Worm (Caenorhabditis elegans) whole organism, L3 larva: ENCODE results near the gene F13B12.1.

Source experiments
- ama-1 ChIP-seq: fragments of 150-350 bp; optimal IDR thresholded peaks from 2 replicates; lab custom pipeline; 2018
- fkh-2 ChIP-seq: fragments of 150-350 bp; optimal IDR thresholded peaks from 2 replicates; lab custom pipeline; 2014; ENCODE audit warnings: missing biosample characterization, missing genetic modification reagents, missing genetic modification characterization
- jun-1 ChIP-seq: fragments of 150-350 bp; optimal IDR thresholded peaks from 2 replicates; lab custom pipeline; 2014; ENCODE audit warnings: missing biosample characterization, missing genetic modification reagents, missing genetic modification characterization
- nfya-1 ChIP-seq: sonication (generic microtip); optimal IDR thresholded peaks from 2 replicates; lab custom pipeline; 2017; ENCODE audit warnings: missing genetic modification characterization, mild to moderate bottlenecking, missing compliant biosample characterization, antibody characterized with exemption, moderate library complexity; ENCODE audit not compliant: insufficient read depth
- nhr-23 ChIP-seq: fragments of 150-350 bp; optimal IDR thresholded peaks from 2 replicates; lab custom pipeline; 2014; ENCODE audit warnings: missing biosample characterization, missing genetic modification reagents, missing genetic modification characterization
- nhr-28 ChIP-seq: fragments of 150-350 bp; optimal IDR thresholded peaks from 2 replicates; lab custom pipeline; 2014; ENCODE audit warnings: missing biosample characterization, missing genetic modification characterization
- nhr-43 ChIP-seq: sonication (generic microtip); optimal IDR thresholded peaks from 2 replicates; lab custom pipeline; 2016; ENCODE audit warnings: mild to moderate bottlenecking, missing genetic modification characterization, missing compliant biosample characterization; ENCODE audit not compliant: poor library complexity, severe bottlenecking
- nhr-77 ChIP-seq: fragments of 150-350 bp; optimal IDR thresholded peaks from 2 replicates; lab custom pipeline; 2014; ENCODE audit warnings: missing biosample characterization, missing genetic modification characterization
- pqm-1 ChIP-seq: fragments of 150-350 bp; optimal IDR thresholded peaks from 2 replicates; lab custom pipeline; 2017; ENCODE audit warnings: missing biosample characterization, missing genetic modification characterization, inconsistent platforms
- snpc-4 ChIP-seq: fragments of 150-350 bp; optimal IDR thresholded peaks from 2 replicates; lab custom pipeline; 2014; ENCODE audit warnings: missing biosample characterization, missing genetic modification characterization
- unc-62 ChIP-seq: fragments of 150-350 bp; sonication (generic microtip); optimal IDR thresholded peaks from 4 replicates; lab custom pipeline; 2014; ENCODE audit warnings: missing biosample characterization, missing genetic modification reagents, missing genetic modification characterization
- ztf-4 ChIP-seq: fragments of 150-350 bp; optimal IDR thresholded peaks from 2 replicates; lab custom pipeline; 2014; ENCODE audit warnings: missing biosample characterization, missing genetic modification characterization

DNA sequence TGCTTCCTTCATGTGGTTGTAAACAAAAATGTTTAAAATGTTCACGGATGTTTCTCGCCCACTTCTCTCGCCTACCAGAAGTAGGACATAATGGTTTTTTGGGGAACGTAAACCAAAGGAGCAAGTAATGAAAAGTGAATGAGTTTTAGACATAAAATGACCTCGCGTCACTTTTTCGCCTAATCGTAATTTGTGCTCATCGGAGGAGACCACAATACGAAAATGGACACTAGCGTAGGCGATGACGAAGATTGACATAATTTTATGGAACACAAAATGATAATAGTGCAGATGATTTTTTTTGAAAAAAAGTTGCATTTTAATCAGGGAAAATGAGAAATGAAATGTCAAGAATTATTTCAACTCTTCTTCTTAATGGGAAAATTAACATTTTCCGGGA lies 44.2 kb upstream of the F13B12.1 start:
- TF ChIP-seq nhr-28 (tag; lab: Kevin White, UChicago) (no peak), nhr-77 (tag; lab: Kevin White, UChicago) (no peak), nhr-23 (tag; lab: Kevin White, UChicago) (no peak), snpc-4 (tag; lab: Kevin White, UChicago) (no peak), jun-1 (no peak), unc-62 (GFP tag; lab: Kevin White, UChicago) (no peak), nfya-1 (tag; lab: Kevin White, UChicago) (no peak), nhr-43 (tag; lab: Kevin White, UChicago) (no peak), fkh-2 (tag; lab: Kevin White, UChicago) (no peak), ztf-4 (tag; lab: Kevin White, UChicago) (no peak), pqm-1 (peak; percentile 45), ama-1 (lab: Kevin White, UChicago) (no peak)
